Worm (Caenorhabditis elegans) whole organism, late embryonic: ENCODE data around the gene F42A10.6.

Source experiments
- ama-1 ChIP-seq: fragments of 150-350 bp; optimal IDR thresholded peaks from 2 replicates; lab custom pipeline; 2014
- ceh-14 ChIP-seq: sonication (generic microtip); optimal IDR thresholded peaks from 2 replicates; lab custom pipeline; 2016; ENCODE audit warnings: missing genotype, missing genetic modification characterization, missing compliant biosample characterization
- ceh-31 ChIP-seq: sonication (generic microtip); optimal IDR thresholded peaks from 2 replicates; lab custom pipeline; 2016; ENCODE audit warnings: missing genetic modification characterization, missing compliant biosample characterization
- ceh-48 ChIP-seq: sonication (generic microtip); optimal IDR thresholded peaks from 2 replicates; lab custom pipeline; 2016; ENCODE audit warnings: missing genetic modification characterization, inconsistent platforms, missing compliant biosample characterization
- dve-1 ChIP-seq: sonication (generic microtip); optimal IDR thresholded peaks from 2 replicates; lab custom pipeline; 2017; ENCODE audit warnings: antibody characterized with exemption, mild to moderate bottlenecking, missing genetic modification characterization, missing compliant biosample characterization
- ets-4 ChIP-seq: sonication (generic microtip); optimal IDR thresholded peaks from 2 replicates; lab custom pipeline; 2016; ENCODE audit warnings: missing genetic modification characterization, missing compliant biosample characterization
- hlh-13 ChIP-seq: fragments of 200-800 bp; sonication (Bioruptor generic); optimal IDR thresholded peaks from 2 replicates; lab custom pipeline; 2018; ENCODE audit warnings: mild to moderate bottlenecking, missing genetic modification characterization, missing compliant biosample characterization
- pat-9 ChIP-seq: fragments of 200-800 bp; sonication (Bioruptor generic); optimal IDR thresholded peaks from 2 replicates; lab custom pipeline; 2018; ENCODE audit warnings: mild to moderate bottlenecking, missing genetic modification characterization, moderate library complexity, missing compliant biosample characterization
- pqm-1 ChIP-seq: sonication (generic microtip); optimal IDR thresholded peaks from 2 replicates; lab custom pipeline; 2016; ENCODE audit warnings: missing genetic modification characterization, missing compliant biosample characterization
- pros-1 ChIP-seq: fragments of 150-350 bp; optimal IDR thresholded peaks from 2 replicates; lab custom pipeline; 2014; ENCODE audit warnings: missing biosample characterization, missing genetic modification reagents, missing genetic modification characterization

ce11 chrIII:6207881-6208280, 31.2 kb upstream of the F42A10.6 start, which contains the start of gene C23G10.2:
- TF ChIP-seq ceh-48 (tag; lab: Kevin White, UChicago) (no peak), pat-9 (tag; lab: Kevin White, UChicago) (no peak), pros-1 (tag; lab: Kevin White, UChicago) (no peak), ceh-31 (tag; lab: Kevin White, UChicago) (no peak), ceh-14 (tag; lab: Kevin White, UChicago) (no peak), pqm-1 (tag; lab: Kevin White, UChicago) (no peak), ama-1 (lab: Kevin White, UChicago) (no peak), hlh-13 (GFP tag; lab: Kevin White, UChicago) (no peak), dve-1 (tag; lab: Kevin White, UChicago) (no peak), ets-4 (tag; lab: Kevin White, UChicago) (no peak)
